Fruit fly (Drosophila melanogaster) Kc167 (cell line): ENCODE data around the gene CG16890.

Source experiments
- Myc ChIP-seq: fragments of >200 bp; optimal IDR thresholded peaks from 2 replicates; lab custom pipeline; 2017; ENCODE audit warnings: missing external identifiers
- h ChIP-seq: fragments of >200 bp; optimal IDR thresholded peaks from 3 replicates; lab custom pipeline; 2018; ENCODE audit warnings: missing external identifiers
- ttk ChIP-seq: sonication (Bioruptor generic); optimal IDR thresholded peaks from 2 replicates; lab custom pipeline; 2017; ENCODE audit warnings: missing external identifiers

- no peak for TF ChIP-seq ttk (lab: Kevin White, UChicago)
- TF ChIP-seq h (lab: Kevin White, UChicago) = no peak
- no peak for TF ChIP-seq Myc (lab: Kevin White, UChicago)
Observed at dm6 chr2L:13790715-13791114, 6.6 kb upstream of the CG16890 start, which contains the start of gene CG16863.
